Fruit fly (Drosophila melanogaster) ovary, adult (tissue): ENCODE data around the gene CG14053.

Source experiments
- CG17801 ChIP-seq: fragments of 200-800 bp; optimal IDR thresholded peaks from 2 replicates; lab custom pipeline; 2019; ENCODE audit warnings: missing biosample characterization, mild to moderate bottlenecking, missing genetic modification characterization, moderate library complexity; ENCODE audit not compliant: partially characterized antibody

CG14053 gene

dm6 chrX:2172420-2172827 lies 21.3 kb downstream of the CG14053 start, which contains the start of gene ND-B14.5A:
Gene ND-B14.5A, plus strand, starts transcription at chrX:2172526.
- peak; percentile 49 for TF ChIP-seq CG17801

- no peak for TF ChIP-seq CG17801
These were observed 23.3 kb downstream of the CG14053 start for dm6 chrX:2170424-2170823.

dm6 chrX:2168485-2169199 lies 25.1 kb downstream of the CG14053 start:
- TF ChIP-seq CG17801, result no peak

- TF ChIP-seq CG17801, result no peak
These were observed 27.6 kb downstream of the CG14053 start for dm6 chrX:2166129-2166528.

- no peak for TF ChIP-seq CG17801
These were observed 28.3 kb downstream of the CG14053 start for dm6 chrX:2165394-2165793.

- TF ChIP-seq CG17801, result no peak
These were observed 30.4 kb downstream of the CG14053 start for dm6 chrX:2163358-2163757.

dm6 chrX:2162130-2162907 lies 31.4 kb downstream of the CG14053 start, which contains the start of the genes Cyp4d1 and CG3630:
Gene Cyp4d1, minus strand, starts transcription at chrX:2162180.
Gene CG3630, plus strand, starts transcription at chrX:2162196.
- TF ChIP-seq CG17801, result no peak

dm6 chrX:2161020-2161419 lies 32.7 kb downstream of the CG14053 start:
- no peak for TF ChIP-seq CG17801

- peak; percentile 52 for TF ChIP-seq CG17801
These were observed 35.0 kb downstream of the CG14053 start, which contains the start of gene wapl for dm6 chrX:2158668-2159163. Gene wapl, minus strand, starts transcription at chrX:2158983.

- no peak for TF ChIP-seq CG17801
These were observed 35.6 kb downstream of the CG14053 start for dm6 chrX:2157929-2158610.

dm6 chrX:2155868-2156267 lies 37.8 kb downstream of the CG14053 start:
- TF ChIP-seq CG17801, result peak; percentile 38

dm6 chrX:2149478-2149877 lies 44.2 kb downstream of the CG14053 start, which contains the start of gene bcn92:
Gene bcn92, minus strand, starts transcription at chrX:2149647.
- TF ChIP-seq CG17801, result peak; percentile 41

- no peak for TF ChIP-seq CG17801
These were observed 45.0 kb downstream of the CG14053 start for dm6 chrX:2148671-2149070.

dm6 chrX:2147475-2147874 lies 46.2 kb downstream of the CG14053 start:
- no peak for TF ChIP-seq CG17801

- no peak for TF ChIP-seq CG17801
These were observed 47.1 kb downstream of the CG14053 start for dm6 chrX:2146574-2146973.

- peak; percentile 80 for TF ChIP-seq CG17801
These were observed 47.8 kb downstream of the CG14053 start for dm6 chrX:2145690-2146470.
